Fruit fly (Drosophila melanogaster) whole organism, pupa: ENCODE data around the gene pico.
A peak's percentile ranks its signal among the peaks of the same experiment; 100 is the strongest.

Source experiments
- CG10348 ChIP-seq: fragments of 200-800 bp; sonication (Bioruptor generic); IDR thresholded peaks from 2 replicates; pipeline ENCODE4 v1.3.6; 2022; ENCODE audit warnings: missing biosample characterization, missing genetic modification characterization
- CG12605 ChIP-seq: fragments of 200-800 bp; sonication (Bioruptor generic); IDR thresholded peaks from 2 replicates; pipeline ENCODE4 v1.3.6; 2022; ENCODE audit warnings: missing biosample characterization, missing genetic modification characterization
- CG13204 ChIP-seq: fragments of 200-800 bp; sonication (Bioruptor generic); optimal IDR thresholded peaks from 2 replicates; lab custom pipeline; 2018; ENCODE audit warnings: missing biosample characterization, mild to moderate bottlenecking, missing genetic modification characterization, moderate library complexity
- CG14655 ChIP-seq: fragments of 200-800 bp; sonication (Bioruptor generic); optimal IDR thresholded peaks from 3 replicates; lab custom pipeline; 2017; ENCODE audit warnings: mild to moderate bottlenecking, missing biosample characterization, missing genetic modification reagents, missing genetic modification characterization
- CG15710 ChIP-seq: fragments of 200-800 bp; sonication (Bioruptor generic); optimal IDR thresholded peaks from 2 replicates; lab custom pipeline; 2018; ENCODE audit warnings: missing biosample characterization, mild to moderate bottlenecking, missing genetic modification characterization, moderate library complexity
- CG17806 ChIP-seq: fragments of 200-800 bp; sonication (Bioruptor generic); optimal IDR thresholded peaks from 2 replicates; lab custom pipeline; 2018; ENCODE audit warnings: missing biosample characterization, mild to moderate bottlenecking, missing genetic modification characterization, moderate library complexity
- CG32121 ChIP-seq: fragments of 200-800 bp; sonication (Bioruptor generic); IDR thresholded peaks from 2 replicates; pipeline ENCODE4 v1.3.6; 2022; ENCODE audit warnings: missing biosample characterization, missing genetic modification characterization
- CG34367 ChIP-seq: fragments of 200-800 bp; sonication (Bioruptor generic); optimal IDR thresholded peaks from 2 replicates; lab custom pipeline; 2018; ENCODE audit warnings: missing biosample characterization, mild to moderate bottlenecking, missing genetic modification characterization
- CG4496 ChIP-seq: fragments of 200-800 bp; sonication (Bioruptor generic); IDR thresholded peaks from 3 replicates; pipeline ENCODE4 v1.3.6; 2022; ENCODE audit warnings: missing biosample characterization, missing genetic modification characterization
- CG8159 ChIP-seq: fragments of 200-800 bp; sonication (Bioruptor generic); optimal IDR thresholded peaks from 3 replicates; lab custom pipeline; 2018; ENCODE audit warnings: missing biosample characterization, mild to moderate bottlenecking, missing genetic modification characterization, moderate library complexity
- CG8301 ChIP-seq: fragments of 200-800 bp; sonication (Bioruptor generic); optimal IDR thresholded peaks from 2 replicates; lab custom pipeline; 2018; ENCODE audit warnings: missing biosample characterization, mild to moderate bottlenecking, missing genetic modification characterization
- CG9948 ChIP-seq: fragments of 200-800 bp; sonication (Bioruptor generic); optimal IDR thresholded peaks from 2 replicates; lab custom pipeline; 2018; ENCODE audit warnings: missing biosample characterization, mild to moderate bottlenecking, missing genetic modification characterization, moderate library complexity
- D1 ChIP-seq: fragments of 200-800 bp; sonication (Bioruptor generic); optimal IDR thresholded peaks from 2 replicates; lab custom pipeline; 2018; ENCODE audit warnings: missing biosample characterization, mild to moderate bottlenecking, missing genetic modification characterization, moderate library complexity
- EcR ChIP-seq: fragments of 200-800 bp; sonication (Bioruptor generic); optimal IDR thresholded peaks from 3 replicates; lab custom pipeline; 2019; ENCODE audit warnings: missing biosample characterization, missing genetic modification characterization, mild to moderate bottlenecking, moderate library complexity, missing genetic modification reagents
- Ets98B ChIP-seq: fragments of 200-800 bp; sonication (Bioruptor generic); IDR thresholded peaks from 2 replicates; pipeline ENCODE4 v1.3.6; 2022; ENCODE audit warnings: missing biosample characterization, missing genetic modification characterization
- Pif1A ChIP-seq: fragments of 200-800 bp; sonication (Bioruptor generic); optimal IDR thresholded peaks from 3 replicates; lab custom pipeline; 2016; ENCODE audit warnings: missing biosample characterization, missing genetic modification characterization
- Pif1B ChIP-seq: fragments of 200-800 bp; sonication (Bioruptor generic); optimal IDR thresholded peaks from 3 replicates; lab custom pipeline; 2016; ENCODE audit warnings: missing biosample characterization, missing genetic modification characterization
- Snoo ChIP-seq: fragments of 200-800 bp; sonication (Bioruptor generic); optimal IDR thresholded peaks from 3 replicates; lab custom pipeline; 2017; ENCODE audit warnings: missing biosample characterization, mild to moderate bottlenecking, missing genetic modification characterization, inconsistent platforms
- fd96Ca ChIP-seq: fragments of 200-800 bp; sonication (Bioruptor generic); IDR thresholded peaks from 3 replicates; pipeline ENCODE4 v1.3.6; 2022; ENCODE audit warnings: missing biosample characterization, missing genetic modification characterization
- gl ChIP-seq: fragments of 200-800 bp; sonication (Bioruptor generic); optimal IDR thresholded peaks from 2 replicates; lab custom pipeline; 2018; ENCODE audit warnings: missing biosample characterization, mild to moderate bottlenecking, missing genetic modification characterization
- rn ChIP-seq: fragments of 200-800 bp; sonication (Bioruptor generic); IDR thresholded peaks from 2 replicates; pipeline ENCODE4 v1.3.6; 2022; ENCODE audit warnings: missing biosample characterization, missing genetic modification characterization

The pico gene

DNA sequence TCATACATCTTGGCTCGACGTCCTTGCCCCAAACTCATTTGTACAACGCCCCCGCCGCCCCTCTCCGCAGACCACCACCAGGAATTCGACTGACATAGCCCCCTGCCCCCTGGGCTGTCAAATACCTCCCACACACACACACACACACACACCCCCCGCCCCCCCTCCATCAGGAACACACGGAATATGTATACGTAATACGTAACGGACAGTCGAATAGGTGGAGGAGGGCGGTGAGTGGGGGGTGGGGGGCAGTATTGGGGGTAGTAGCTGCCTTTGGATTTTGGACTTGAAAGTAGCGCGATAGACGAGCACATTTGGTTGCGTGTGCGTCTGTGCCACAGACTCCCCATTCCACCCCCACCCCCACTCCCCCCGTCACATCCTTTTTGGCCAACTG is 59.3 kb downstream of the pico start:
- no peak for TF ChIP-seq CG13204 (GFP tag; lab: Kevin White, UChicago)
- TF ChIP-seq CG8159 = no peak
- no peak for TF ChIP-seq Snoo (tag; lab: Kevin White, UChicago)
- TF ChIP-seq gl (tag; lab: Kevin White, UChicago) = no peak
- TF ChIP-seq CG34367 = no peak
- TF ChIP-seq, all 21 proteins: peak for 0

DNA sequence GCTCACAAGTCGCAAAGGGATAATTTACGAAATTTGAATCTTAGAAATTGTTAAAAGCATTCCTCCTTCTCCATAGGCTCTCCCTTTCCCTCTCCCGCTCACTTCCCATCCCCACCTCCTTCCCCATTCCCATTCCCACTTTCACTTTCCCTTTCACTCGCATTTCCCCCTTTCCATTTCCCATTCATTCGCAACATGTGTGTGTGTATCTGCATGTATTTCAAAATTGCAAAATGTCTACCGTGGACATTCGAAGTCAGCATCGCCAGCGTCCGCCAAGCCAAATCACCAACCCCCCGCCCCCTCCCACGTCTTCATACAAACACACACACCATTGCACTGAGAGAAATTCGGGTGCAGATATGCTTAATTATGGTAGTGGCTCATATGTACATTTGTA is 60.0 kb downstream of the pico start:
- TF ChIP-seq EcR (GFP tag; lab: Kevin White, UChicago) (no peak), CG17806 (tag; lab: Kevin White, UChicago) (no peak), rn (no peak), CG8159 (no peak), CG9948 (tag; lab: Kevin White, UChicago) (no peak), gl (tag; lab: Kevin White, UChicago) (no peak), CG14655 (GFP tag; lab: Kevin White, UChicago) (no peak), CG13204 (GFP tag; lab: Kevin White, UChicago) (no peak), CG12605 (GFP tag; lab: Robert Waterston, UW) (no peak), CG34367 (no peak), Ets98B (no peak), fd96Ca (GFP tag; lab: Robert Waterston, UW) (no peak), CG8301 (tag; lab: Kevin White, UChicago) (no peak), CG15710 (no peak), Pif1B (no peak), Snoo (tag; lab: Kevin White, UChicago) (no peak), CG4496 (GFP tag; lab: Robert Waterston, UW) (no peak)
- TF ChIP-seq, all 21 proteins: peak for 0

DNA sequence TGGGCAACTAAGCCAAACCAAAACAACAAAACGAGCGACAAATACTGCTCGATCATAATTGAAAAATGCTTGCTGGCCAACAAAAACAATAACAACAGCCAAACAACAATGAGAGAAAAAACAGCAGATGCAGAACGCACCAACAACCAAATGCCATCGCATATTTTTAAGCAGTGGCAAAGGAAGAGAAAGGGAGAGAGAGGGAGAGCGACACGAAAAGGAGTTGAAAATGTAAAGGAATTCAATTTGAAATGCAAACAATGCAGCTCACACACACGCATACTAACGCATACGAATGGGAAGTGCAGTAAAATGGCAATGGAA is 63.3 kb downstream of the pico start:
- TF ChIP-seq CG4496 (GFP tag; lab: Robert Waterston, UW) (no peak), CG15710 (no peak), CG13204 (GFP tag; lab: Kevin White, UChicago) (no peak), CG8159 (no peak), EcR (GFP tag; lab: Kevin White, UChicago) (no peak), Pif1A (GFP tag; lab: Kevin White, UChicago) (no peak), Ets98B (no peak), gl (tag; lab: Kevin White, UChicago) (no peak), Pif1B (no peak), CG34367 (no peak), fd96Ca (GFP tag; lab: Robert Waterston, UW) (no peak), rn (no peak), Snoo (tag; lab: Kevin White, UChicago) (no peak), CG17806 (tag; lab: Kevin White, UChicago) (no peak), CG9948 (tag; lab: Kevin White, UChicago) (no peak), CG12605 (GFP tag; lab: Robert Waterston, UW) (no peak), CG8301 (tag; lab: Kevin White, UChicago) (no peak), CG14655 (GFP tag; lab: Kevin White, UChicago) (no peak), CG10348 (GFP tag; lab: Robert Waterston, UW) (no peak)
- TF ChIP-seq, all 21 proteins: peak for 0

DNA sequence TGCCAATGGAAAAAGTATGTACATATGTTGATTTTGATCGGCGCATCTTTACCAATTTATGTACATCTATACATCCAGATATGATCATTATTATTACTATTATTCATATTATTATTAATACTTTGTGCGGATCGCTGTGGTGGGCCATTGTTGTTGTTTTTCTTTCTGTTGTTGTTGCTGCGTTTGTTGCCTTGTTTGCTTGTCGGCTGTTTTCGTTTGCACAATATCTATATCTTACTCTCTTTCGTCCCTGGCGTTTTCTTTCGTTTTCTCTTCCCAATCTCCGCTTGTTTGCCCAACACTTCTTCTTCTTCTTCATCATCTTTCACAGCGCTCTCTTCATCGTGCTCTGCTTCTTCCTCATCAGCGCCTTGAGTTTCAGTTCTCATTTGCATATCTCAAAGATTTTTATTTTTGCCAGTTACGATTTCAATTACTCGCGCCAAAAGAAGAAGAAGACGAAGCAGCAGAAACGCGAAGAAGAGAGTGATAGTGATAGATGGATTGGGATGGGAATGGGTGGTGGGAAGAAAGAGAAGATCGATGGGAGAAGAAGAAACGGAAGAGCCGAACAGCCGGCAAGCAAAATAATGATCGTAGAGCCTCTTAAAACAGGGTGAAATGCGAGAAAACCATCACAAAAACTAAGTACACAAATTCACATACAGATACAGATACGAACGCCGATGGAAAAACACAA is 63.8 kb downstream of the pico start:
- TF ChIP-seq CG8159 (no peak), CG10348 (GFP tag; lab: Robert Waterston, UW) (no peak), CG4496 (GFP tag; lab: Robert Waterston, UW) (0 out of 3 replicates have a peak, but pooled peaks have one; percentile 21), CG32121 (GFP tag; lab: Robert Waterston, UW) (no peak)

DNA sequence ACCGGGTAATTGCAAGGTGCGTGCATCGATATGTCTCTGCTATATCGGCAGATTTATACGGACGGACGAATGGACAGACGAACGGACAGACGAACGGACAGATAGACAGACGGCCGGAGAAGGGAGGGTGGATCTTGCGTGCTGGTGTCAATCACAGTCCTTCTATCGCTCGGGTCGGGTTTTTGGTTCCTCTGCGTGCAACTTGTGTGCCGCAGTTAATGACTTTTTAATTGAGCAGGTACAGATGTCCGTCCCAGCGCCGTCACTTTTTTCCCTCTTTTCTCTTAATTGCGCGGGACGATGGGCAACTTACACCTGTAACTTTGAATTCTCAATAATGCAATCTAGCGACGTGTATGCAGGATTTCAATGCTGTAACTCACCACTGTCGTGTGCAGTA is 65.0 kb downstream of the pico start:
- no peak for TF ChIP-seq CG4496 (GFP tag; lab: Robert Waterston, UW)
- no peak for TF ChIP-seq CG13204 (GFP tag; lab: Kevin White, UChicago)
- TF ChIP-seq fd96Ca (GFP tag; lab: Robert Waterston, UW) = no peak
- no peak for TF ChIP-seq Pif1A (GFP tag; lab: Kevin White, UChicago)
- no peak for TF ChIP-seq Snoo (tag; lab: Kevin White, UChicago)
- no peak for TF ChIP-seq CG10348 (GFP tag; lab: Robert Waterston, UW)
- TF ChIP-seq CG14655 (GFP tag; lab: Kevin White, UChicago) = no peak
- TF ChIP-seq D1 = no peak
- no peak for TF ChIP-seq CG34367
- no peak for TF ChIP-seq Ets98B
- no peak for TF ChIP-seq EcR (GFP tag; lab: Kevin White, UChicago)
- TF ChIP-seq CG9948 (tag; lab: Kevin White, UChicago) = no peak
- no peak for TF ChIP-seq CG12605 (GFP tag; lab: Robert Waterston, UW)
- no peak for TF ChIP-seq Pif1B
- TF ChIP-seq rn = no peak
- no peak for TF ChIP-seq CG8301 (tag; lab: Kevin White, UChicago)
- no peak for TF ChIP-seq CG15710
- no peak for TF ChIP-seq CG32121 (GFP tag; lab: Robert Waterston, UW)
- no peak for TF ChIP-seq CG8159

DNA sequence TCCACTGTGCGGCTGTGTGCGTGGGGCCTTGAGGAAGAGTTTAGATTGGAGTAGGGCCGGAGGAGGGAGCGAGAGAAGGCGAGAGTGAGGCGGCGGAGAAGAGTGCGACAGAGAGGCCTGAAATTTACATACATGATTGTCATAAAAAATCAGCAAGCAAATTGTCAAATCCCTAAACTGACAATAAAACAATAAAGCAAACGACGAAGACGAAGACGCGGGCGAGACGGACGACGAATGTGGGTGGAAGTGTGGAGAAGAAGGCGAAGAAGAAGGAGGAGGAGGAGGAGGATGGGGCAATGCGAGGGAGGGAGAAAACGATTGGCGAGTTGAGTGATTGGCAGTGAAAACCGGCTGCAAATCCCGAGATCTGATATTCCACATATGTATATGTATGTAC is 66.5 kb downstream of the pico start:
- TF ChIP-seq CG10348 (GFP tag; lab: Robert Waterston, UW) (no peak), CG9948 (tag; lab: Kevin White, UChicago) (no peak), Snoo (tag; lab: Kevin White, UChicago) (no peak), CG8301 (tag; lab: Kevin White, UChicago) (no peak), CG32121 (GFP tag; lab: Robert Waterston, UW) (no peak), CG14655 (GFP tag; lab: Kevin White, UChicago) (no peak), gl (tag; lab: Kevin White, UChicago) (no peak), CG4496 (GFP tag; lab: Robert Waterston, UW) (no peak), CG15710 (no peak), Ets98B (no peak), fd96Ca (GFP tag; lab: Robert Waterston, UW) (no peak), CG17806 (tag; lab: Kevin White, UChicago) (no peak), D1 (no peak), CG12605 (GFP tag; lab: Robert Waterston, UW) (no peak), CG13204 (GFP tag; lab: Kevin White, UChicago) (no peak), CG8159 (no peak)
- TF ChIP-seq, all 21 proteins: peak for 0
